Worm (Caenorhabditis elegans) whole organism, L1 larva: ENCODE measurements around the gene ifta-2.

Experiments
- C34B4.2 ChIP-seq: sonication (generic microtip); optimal IDR thresholded peaks from 2 replicates; lab custom pipeline; 2017; ENCODE audit warnings: mild to moderate bottlenecking, missing genetic modification characterization, missing compliant biosample characterization
- alr-1 ChIP-seq: fragments of 200-800 bp; sonication (Bioruptor generic); optimal IDR thresholded peaks from 2 replicates; lab custom pipeline; 2018; ENCODE audit warnings: borderline replicate concordance, mild to moderate bottlenecking, missing genetic modification characterization, missing compliant biosample characterization
- ceh-63 ChIP-seq: fragments of 200-800 bp; sonication (Bioruptor generic); optimal IDR thresholded peaks from 2 replicates; lab custom pipeline; 2018; ENCODE audit warnings: mild to moderate bottlenecking, missing genetic modification characterization, missing compliant biosample characterization
- ceh-88 ChIP-seq: fragments of 200-800 bp; sonication (Bioruptor generic); IDR thresholded peaks from 2 replicates; pipeline ENCODE4 v1.3.6; 2022; ENCODE audit warnings: missing genetic modification characterization, missing compliant biosample characterization
- ces-1 ChIP-seq: fragments of 150-350 bp; optimal IDR thresholded peaks from 2 replicates; lab custom pipeline; 2014; ENCODE audit warnings: missing biosample characterization, missing genetic modification reagents, missing genetic modification characterization
- efl-1 ChIP-seq, 4 experiments: fragments of 150-350 bp; optimal IDR thresholded peaks in 3 of 4; peaks in 1 of 4; 1 replicate in 1 of 4; 2 replicates in 3 of 4; lab custom pipeline; 2014; ENCODE audit warnings: missing biosample characterization in 2 of 4, missing genetic modification characterization in 2 of 4, missing genetic modification reagents in 2 of 4
- efl-3 ChIP-seq: fragments of 200-800 bp; sonication (Bioruptor generic); optimal IDR thresholded peaks from 2 replicates; lab custom pipeline; 2018; ENCODE audit warnings: mild to moderate bottlenecking, missing genetic modification characterization, missing compliant biosample characterization
- egl-13 ChIP-seq: sonication (generic microtip); optimal IDR thresholded peaks from 2 replicates; lab custom pipeline; 2016; ENCODE audit warnings: missing genotype, missing genetic modification reagents, missing genetic modification characterization, missing compliant biosample characterization
- elt-2 ChIP-seq: sonication (generic microtip); optimal IDR thresholded peaks from 2 replicates; lab custom pipeline; 2016; ENCODE audit warnings: missing genetic modification characterization, mild to moderate bottlenecking, inconsistent platforms, missing compliant biosample characterization, missing genetic modification reagents
- fkh-10 ChIP-seq: sonication (generic microtip); optimal IDR thresholded peaks from 2 replicates; lab custom pipeline; 2017; ENCODE audit warnings: missing biosample characterization, missing genetic modification reagents, missing genetic modification characterization
- fos-1 ChIP-seq: fragments of 150-350 bp; optimal IDR thresholded peaks from 2 replicates; lab custom pipeline; 2014; ENCODE audit warnings: missing biosample characterization, missing genetic modification characterization
- jun-1 ChIP-seq: fragments of 150-350 bp; optimal IDR thresholded peaks from 2 replicates; lab custom pipeline; 2014; ENCODE audit warnings: missing biosample characterization, missing genetic modification reagents, missing genetic modification characterization
- lin-15B ChIP-seq: fragments of 150-350 bp; sonication (generic microtip); optimal IDR thresholded peaks from 3 replicates; lab custom pipeline; 2014; ENCODE audit warnings: missing biosample characterization, missing genetic modification characterization
- lin-39 ChIP-seq: fragments of 150-350 bp; optimal IDR thresholded peaks from 2 replicates; lab custom pipeline; 2014; ENCODE audit warnings: missing biosample characterization, missing genetic modification reagents, missing genetic modification characterization
- lir-3 ChIP-seq: sonication (generic microtip); optimal IDR thresholded peaks from 2 replicates; lab custom pipeline; 2016; ENCODE audit warnings: mild to moderate bottlenecking, missing genetic modification characterization, moderate library complexity, missing compliant biosample characterization; ENCODE audit not compliant: poor library complexity
- mab-9 ChIP-seq: fragments of 200-800 bp; sonication (Bioruptor generic); IDR thresholded peaks from 2 replicates; pipeline ENCODE4 v1.3.6; 2022; ENCODE audit warnings: missing genetic modification reagents, missing genetic modification characterization, missing compliant biosample characterization
- mdl-1 ChIP-seq, 2 experiments: fragments of 150-350 bp; optimal IDR thresholded peaks; 2 replicates each; lab custom pipeline; 2014 to 2017; ENCODE audit warnings: missing biosample characterization in 2 of 2, missing genetic modification characterization in 2 of 2, inconsistent platforms in 1 of 2
- nhr-11 ChIP-seq: fragments of 150-350 bp; optimal IDR thresholded peaks from 2 replicates; lab custom pipeline; 2014; ENCODE audit warnings: missing biosample characterization, missing genetic modification characterization
- nhr-47 ChIP-seq: sonication (generic microtip); optimal IDR thresholded peaks from 2 replicates; lab custom pipeline; 2016; ENCODE audit warnings: mild to moderate bottlenecking, missing genetic modification characterization, moderate library complexity, missing compliant biosample characterization
- nhr-85 ChIP-seq: sonication (generic microtip); peaks from one replicate; lab custom pipeline; 2016; ENCODE audit warnings: missing genetic modification characterization, inconsistent platforms, missing compliant biosample characterization
- nhr-90 ChIP-seq: sonication (generic microtip); optimal IDR thresholded peaks from 2 replicates; lab custom pipeline; 2016; ENCODE audit warnings: mild to moderate bottlenecking, missing genetic modification characterization, missing compliant biosample characterization; ENCODE audit not compliant: poor library complexity
- pag-3 ChIP-seq: sonication (generic microtip); optimal IDR thresholded peaks from 2 replicates; lab custom pipeline; 2017; ENCODE audit warnings: missing genetic modification characterization, mild to moderate bottlenecking, missing compliant biosample characterization, antibody characterized with exemption, borderline replicate concordance; ENCODE audit not compliant: insufficient read depth
- pax-3 ChIP-seq: fragments of 200-800 bp; sonication (Bioruptor generic); optimal IDR thresholded peaks from 2 replicates; lab custom pipeline; 2018; ENCODE audit warnings: mild to moderate bottlenecking, missing genetic modification characterization, moderate library complexity, missing compliant biosample characterization
- snu-23 ChIP-seq: sonication (generic microtip); optimal IDR thresholded peaks from 2 replicates; lab custom pipeline; 2016; ENCODE audit warnings: missing genetic modification characterization, missing compliant biosample characterization
- sptf-1 ChIP-seq: fragments of 150-350 bp; optimal IDR thresholded peaks from 2 replicates; lab custom pipeline; 2014; ENCODE audit warnings: missing biosample characterization, missing genetic modification characterization
- tbx-2 ChIP-seq: sonication (generic microtip); optimal IDR thresholded peaks from 2 replicates; lab custom pipeline; 2016; ENCODE audit warnings: missing genetic modification characterization, missing compliant biosample characterization
- tlp-1 ChIP-seq: fragments of 150-350 bp; optimal IDR thresholded peaks from 2 replicates; lab custom pipeline; 2014; ENCODE audit warnings: missing biosample characterization, missing genetic modification characterization
- unc-30 ChIP-seq: sonication (generic microtip); optimal IDR thresholded peaks from 2 replicates; lab custom pipeline; 2017; ENCODE audit warnings: missing biosample characterization, missing genetic modification characterization
- unc-62 ChIP-seq: fragments of 150-350 bp; optimal IDR thresholded peaks from 2 replicates; lab custom pipeline; 2014; ENCODE audit warnings: missing biosample characterization, missing genetic modification reagents, missing genetic modification characterization
- ztf-11 ChIP-seq, 2 experiments: sonication (generic microtip); optimal IDR thresholded peaks; 2 replicates each; lab custom pipeline; 2016 to 2017; ENCODE audit warnings: missing genetic modification characterization in 2 of 2, missing biosample characterization in 1 of 2, missing compliant biosample characterization in 1 of 2
- ztf-4 ChIP-seq: fragments of 150-350 bp; optimal IDR thresholded peaks from 2 replicates; lab custom pipeline; 2014; ENCODE audit warnings: missing biosample characterization, missing genetic modification characterization

The ifta-2 gene

ce11 chrIV:17262385-17262784 is 39.4 kb downstream of the ifta-2 start, which contains the start of gene ZK550.6:
TSS of gene ZK550.6 (minus strand) at chrIV:17262485.
- TF ChIP-seq pag-3 (no peak), efl-1 (optimal IDR thresholded peaks at IDR 0.05; lab: Kevin White, UChicago) (no peak), efl-1 (GFP tag; optimal IDR thresholded peaks at IDR 0.05 in 1 of 2; lab: Kevin White, UChicago) (peak in 1 of 2 experiments; percentile 6)

ce11 chrIV:17259310-17259709 is 42.5 kb downstream of the ifta-2 start, which contains the start of gene phyh-1:
TSS of gene phyh-1 (minus strand) at chrIV:17259410.
- no peak for TF ChIP-seq mab-9 (GFP tag; lab: Robert Waterston, UW)

ce11 chrIV:17258824-17259223 is 43.0 kb downstream of the ifta-2 start:
- TF ChIP-seq elt-2 (no peak), ceh-63 (no peak), efl-1 (optimal IDR thresholded peaks at IDR 0.05; lab: Kevin White, UChicago) (no peak), efl-1 (GFP tag; optimal IDR thresholded peaks at IDR 0.05 in 1 of 2; lab: Kevin White, UChicago) (peak in 1 of 2 experiments; percentile 50), tbx-2 (tag; lab: Kevin White, UChicago) (no peak)

ce11 chrIV:17255001-17255400 is 46.8 kb downstream of the ifta-2 start, which contains the start of gene gtf-2E1:
TSS of gene gtf-2E1 (plus strand) at chrIV:17255301.
- TF ChIP-seq ztf-4, result no peak
- TF ChIP-seq nhr-85, result no peak
- TF ChIP-seq lin-39 (tag; lab: Kevin White, UChicago), result no peak
- TF ChIP-seq unc-30 (tag; lab: Kevin White, UChicago), result no peak
- TF ChIP-seq nhr-11 (tag; lab: Kevin White, UChicago), result no peak
- no peak for TF ChIP-seq tlp-1 (tag; lab: Kevin White, UChicago)
- TF ChIP-seq mdl-1 (tag; optimal IDR thresholded peaks at IDR 0.05; lab: Kevin White, UChicago), result no peak
- no peak for TF ChIP-seq lin-15B (tag; lab: Kevin White, UChicago)
- TF ChIP-seq C34B4.2, result no peak
- no peak for TF ChIP-seq pax-3 (tag; lab: Kevin White, UChicago)
- no peak for TF ChIP-seq nhr-47
- TF ChIP-seq fkh-10 (GFP tag; lab: Kevin White, UChicago), result no peak
- TF ChIP-seq alr-1 (tag; lab: Kevin White, UChicago), result no peak
- no peak for TF ChIP-seq sptf-1 (tag; lab: Kevin White, UChicago)
- no peak for TF ChIP-seq jun-1 (tag; lab: Kevin White, UChicago)
- TF ChIP-seq mab-9 (GFP tag; lab: Robert Waterston, UW), result no peak
- no peak for TF ChIP-seq nhr-90 (tag; lab: Kevin White, UChicago)
- TF ChIP-seq ces-1 (GFP tag; lab: Kevin White, UChicago), result no peak

DNA sequence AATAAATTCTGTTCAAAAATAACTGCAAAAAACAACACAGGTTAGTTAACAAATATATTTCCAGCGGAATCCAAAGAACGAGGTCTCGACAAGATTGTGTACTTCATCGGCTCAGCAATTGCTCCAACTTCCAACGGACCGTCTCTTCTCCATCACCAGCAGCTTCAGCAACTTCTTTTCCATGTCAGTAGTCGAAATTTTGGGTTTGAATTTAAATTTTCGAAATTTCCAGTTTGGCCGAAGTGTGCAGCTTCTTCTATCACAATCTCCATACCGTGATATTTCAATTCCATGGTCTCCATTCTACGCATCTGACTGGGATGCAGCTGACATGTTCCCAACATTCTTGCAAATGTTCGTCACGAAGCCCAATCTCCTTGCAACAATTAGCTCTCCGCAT is 48.4 kb downstream of the ifta-2 start:
- TF ChIP-seq pag-3 (no peak), nhr-47 (no peak), ztf-11 (tag; optimal IDR thresholded peaks at IDR 0.05; lab: Kevin White, UChicago) (no peak), egl-13 (tag; lab: Kevin White, UChicago) (no peak), ceh-88 (GFP tag; lab: Robert Waterston, UW) (no peak), snu-23 (no peak), nhr-90 (tag; lab: Kevin White, UChicago) (no peak), efl-3 (GFP tag; lab: Kevin White, UChicago) (no peak), fos-1 (tag; lab: Kevin White, UChicago) (no peak), lin-15B (tag; lab: Kevin White, UChicago) (no peak), lin-39 (tag; lab: Kevin White, UChicago) (no peak), lir-3 (no peak), efl-1 (optimal IDR thresholded peaks at IDR 0.05; lab: Kevin White, UChicago) (no peak), efl-1 (GFP tag; optimal IDR thresholded peaks at IDR 0.05 in 1 of 2; lab: Kevin White, UChicago) (no peak), unc-62 (GFP tag; lab: Kevin White, UChicago) (no peak), alr-1 (tag; lab: Kevin White, UChicago) (no peak)
